Worm (Caenorhabditis elegans): ENCODE results near the gene mks-2.

- TF ChIP-seq nhr-129 (tag; optimal IDR thresholded peaks at IDR 0.05) (peak; percentile 92), skn-1 (tag; optimal IDR thresholded peaks at IDR 0.05) (no peak), lin-39 (tag; optimal IDR thresholded peaks at IDR 0.05) (no peak), nhr-77 (tag; optimal IDR thresholded peaks at IDR 0.05) (no peak), nhr-12 (tag; optimal IDR thresholded peaks at IDR 0.05) (no peak), nhr-11 (tag; optimal IDR thresholded peaks at IDR 0.05) (no peak), mdl-1 (tag; optimal IDR thresholded peaks at IDR 0.05) (no peak), egl-27 (tag; optimal IDR thresholded peaks at IDR 0.05) (no peak), unc-62 (GFP tag; optimal IDR thresholded peaks at IDR 0.05) (no peak), mbf-1 (tag; optimal IDR thresholded peaks at IDR 0.05) (no peak), elt-1 (tag; optimal IDR thresholded peaks at IDR 0.05) (no peak), dmd-4 (tag; optimal IDR thresholded peaks at IDR 0.05) (no peak)
Observed at ce11 chrII:6250782-6251461, 31.7 kb upstream of the mks-2 start, which contains the start of gene phb-2.
